Fruit fly (Drosophila melanogaster): Measurements from ENCODE around the gene CG4101.

CG4101 gene

DNA sequence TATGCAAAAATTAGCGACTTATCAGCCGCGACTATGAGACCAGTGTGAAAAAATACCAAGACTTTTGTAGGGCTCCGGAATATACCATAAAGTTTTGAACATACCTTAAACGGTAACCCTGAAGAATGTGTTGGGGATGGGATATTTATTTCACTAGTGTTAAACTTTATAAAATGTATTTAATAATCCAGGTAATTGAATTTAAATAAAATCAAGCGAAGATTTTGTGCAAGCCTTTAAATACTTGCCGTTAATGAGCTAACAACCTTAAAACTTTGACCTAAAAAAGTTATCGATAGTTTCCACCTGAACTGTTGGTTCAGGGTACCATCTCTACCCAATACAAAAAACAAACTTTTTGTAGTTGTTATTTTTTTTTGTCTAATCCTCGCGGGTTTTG, at the start of gene CG4101:
Gene CG4101 (plus strand): TSS at position 335 of the 400 bp plus-strand sequence.
- peak; percentile 95 for TF ChIP-seq toe (GFP tag; optimal IDR thresholded peaks at IDR 0.05)
- peak; percentile 96 for TF ChIP-seq CG14711 (tag; optimal IDR thresholded peaks at IDR 0.05)
- TF ChIP-seq Hr96 (GFP tag; optimal IDR thresholded peaks at IDR 0.05): peak; percentile 85
- TF ChIP-seq CG11617 (GFP tag; optimal IDR thresholded peaks at IDR 0.05): peak; percentile 79
- TF ChIP-seq kay (GFP tag; ENCODE audit: borderline replicate concordance): peak; percentile 96
- TF ChIP-seq CG7101 (tag; optimal IDR thresholded peaks at IDR 0.05): peak; percentile 90
- peak; percentile 84 for TF ChIP-seq Crg-1 (GFP tag; optimal IDR thresholded peaks at IDR 0.05)
- peak; percentile 82 for TF ChIP-seq CG12768 (GFP tag; optimal IDR thresholded peaks at IDR 0.05)
- peak; percentile 66 for TF ChIP-seq pad (GFP tag; optimal IDR thresholded peaks at IDR 0.05)
- peak; percentile 81 for TF ChIP-seq ovo (GFP tag; optimal IDR thresholded peaks at IDR 0.05)
- TF ChIP-seq bab1 (GFP tag; optimal IDR thresholded peaks at IDR 0.05): peak; percentile 89
- peak; percentile 93 for TF ChIP-seq CG1620 (GFP tag; optimal IDR thresholded peaks at IDR 0.05)
- TF ChIP-seq CG7045 (GFP tag; optimal IDR thresholded peaks at IDR 0.05): peak; percentile 74
- TF ChIP-seq CG5204 (GFP tag; optimal IDR thresholded peaks at IDR 0.05): peak; percentile 93
- TF ChIP-seq tj (GFP tag; optimal IDR thresholded peaks at IDR 0.05): peak; percentile 60
- TF ChIP-seq CG33017 (tag; optimal IDR thresholded peaks at IDR 0.05): peak; percentile 84
- TF ChIP-seq Mnt (GFP tag; optimal IDR thresholded peaks at IDR 0.05): peak; percentile 81
- peak; percentile 80 for TF ChIP-seq Clk (GFP tag; optimal IDR thresholded peaks at IDR 0.05)
- TF ChIP-seq cnc (optimal IDR thresholded peaks at IDR 0.05): no peak
- TF ChIP-seq cic (GFP tag; optimal IDR thresholded peaks at IDR 0.05): peak; percentile 11

DNA sequence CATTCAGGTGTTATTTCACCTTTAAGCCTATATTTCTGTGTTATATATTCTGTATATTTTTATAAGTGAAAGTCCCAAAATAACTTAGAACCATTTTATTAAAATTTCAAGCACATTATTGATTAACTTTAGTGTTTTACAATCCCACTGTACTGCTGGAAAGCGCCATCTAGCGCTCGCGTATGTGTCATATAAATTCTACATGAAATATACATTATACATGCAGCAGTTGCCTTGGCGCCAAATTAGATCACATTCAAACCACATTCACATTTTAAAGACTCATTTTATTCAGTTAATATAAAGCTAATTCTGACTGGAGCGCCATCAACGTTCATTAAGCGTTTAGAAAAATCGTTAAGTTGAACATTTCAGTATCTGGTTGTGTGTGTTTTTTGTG, 48.9 kb upstream of the CG4101 start:
- TF ChIP-seq Hr96 (GFP tag; optimal IDR thresholded peaks at IDR 0.05) (no peak), cnc (optimal IDR thresholded peaks at IDR 0.05) (no peak), bab1 (GFP tag; optimal IDR thresholded peaks at IDR 0.05) (no peak), pad (GFP tag; optimal IDR thresholded peaks at IDR 0.05) (no peak), Mnt (GFP tag; optimal IDR thresholded peaks at IDR 0.05) (no peak), CG7101 (tag; optimal IDR thresholded peaks at IDR 0.05) (no peak), cic (GFP tag; optimal IDR thresholded peaks at IDR 0.05) (no peak), CG12768 (GFP tag; optimal IDR thresholded peaks at IDR 0.05) (no peak), CG7045 (GFP tag; optimal IDR thresholded peaks at IDR 0.05) (no peak), tj (GFP tag; optimal IDR thresholded peaks at IDR 0.05) (no peak), toe (GFP tag; optimal IDR thresholded peaks at IDR 0.05) (no peak), CG11617 (GFP tag; optimal IDR thresholded peaks at IDR 0.05) (no peak)

DNA sequence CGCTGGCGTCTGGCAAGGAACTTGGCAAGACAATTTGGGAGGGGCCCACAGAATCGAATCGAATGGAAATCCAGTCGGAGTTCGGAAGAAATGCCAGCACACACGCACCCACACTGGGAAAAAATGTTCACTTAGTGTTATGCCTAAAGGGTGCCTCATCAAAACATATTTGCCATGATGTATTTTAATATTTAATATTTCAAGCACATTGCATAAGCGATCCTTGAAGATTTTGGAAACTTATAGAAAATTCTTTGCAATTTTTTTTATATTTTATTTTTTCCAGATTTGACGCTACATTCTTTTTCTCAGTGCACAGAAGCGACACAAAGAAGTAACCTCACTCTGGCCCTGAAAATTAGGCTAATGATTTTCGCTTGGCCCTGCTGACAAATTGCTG, 46.2 kb upstream of the CG4101 start:
- TF ChIP-seq CG5204 (GFP tag; optimal IDR thresholded peaks at IDR 0.05) (no peak), toe (GFP tag; optimal IDR thresholded peaks at IDR 0.05) (no peak), bab1 (GFP tag; optimal IDR thresholded peaks at IDR 0.05) (no peak), CG12768 (GFP tag; optimal IDR thresholded peaks at IDR 0.05) (no peak), CG7101 (tag; optimal IDR thresholded peaks at IDR 0.05) (no peak), Mnt (GFP tag; optimal IDR thresholded peaks at IDR 0.05) (no peak), cic (GFP tag; optimal IDR thresholded peaks at IDR 0.05) (no peak), Hr96 (GFP tag; optimal IDR thresholded peaks at IDR 0.05) (no peak), tj (GFP tag; optimal IDR thresholded peaks at IDR 0.05) (no peak), kay (GFP tag; ENCODE audit: borderline replicate concordance) (no peak), CG11617 (GFP tag; optimal IDR thresholded peaks at IDR 0.05) (no peak), pad (GFP tag; optimal IDR thresholded peaks at IDR 0.05) (no peak), ovo (GFP tag; optimal IDR thresholded peaks at IDR 0.05) (no peak), Crg-1 (GFP tag; optimal IDR thresholded peaks at IDR 0.05) (no peak), CG1620 (GFP tag; optimal IDR thresholded peaks at IDR 0.05) (no peak), cnc (optimal IDR thresholded peaks at IDR 0.05) (no peak), CG14711 (tag; optimal IDR thresholded peaks at IDR 0.05) (no peak), CG33017 (tag; optimal IDR thresholded peaks at IDR 0.05) (no peak)

DNA sequence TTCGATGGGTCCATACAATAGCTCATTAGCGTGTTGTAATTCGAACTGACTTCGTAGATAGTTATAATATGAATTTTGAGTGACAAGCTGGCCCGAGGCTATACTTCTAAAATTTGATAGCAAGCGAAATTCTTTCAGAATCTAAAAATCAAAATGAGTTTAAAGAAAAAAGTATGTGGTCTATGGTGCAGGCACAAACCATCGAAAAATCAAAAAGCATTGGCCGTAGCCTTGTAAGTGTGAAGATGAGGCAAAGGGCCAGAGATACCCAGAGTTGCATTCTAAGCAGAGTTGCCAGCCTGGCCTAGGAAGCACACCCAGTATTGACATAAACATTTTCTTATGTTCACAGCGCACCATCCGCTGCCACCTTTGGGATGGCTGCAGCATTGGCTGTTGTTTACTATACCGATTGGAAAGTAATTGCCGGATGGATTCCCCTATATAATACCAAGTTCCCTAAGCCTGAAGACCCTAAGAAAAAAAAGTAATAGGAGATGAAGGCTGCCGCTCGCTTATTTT, 45.5 kb upstream of the CG4101 start, which contains the start of gene UQCR-6.4L:
Gene UQCR-6.4L (plus strand): TSS at position 51 of the 522 bp plus-strand sequence.
- TF ChIP-seq tj (GFP tag; optimal IDR thresholded peaks at IDR 0.05): no peak
- no peak for TF ChIP-seq Clk (GFP tag; optimal IDR thresholded peaks at IDR 0.05)
- TF ChIP-seq kay (GFP tag; ENCODE audit: borderline replicate concordance): no peak
- no peak for TF ChIP-seq CG7045 (GFP tag; optimal IDR thresholded peaks at IDR 0.05)
- TF ChIP-seq CG7101 (tag; optimal IDR thresholded peaks at IDR 0.05): no peak
- TF ChIP-seq toe (GFP tag; optimal IDR thresholded peaks at IDR 0.05): no peak
- no peak for TF ChIP-seq Crg-1 (GFP tag; optimal IDR thresholded peaks at IDR 0.05)
- no peak for TF ChIP-seq Hr96 (GFP tag; optimal IDR thresholded peaks at IDR 0.05)
- no peak for TF ChIP-seq Mnt (GFP tag; optimal IDR thresholded peaks at IDR 0.05)

DNA sequence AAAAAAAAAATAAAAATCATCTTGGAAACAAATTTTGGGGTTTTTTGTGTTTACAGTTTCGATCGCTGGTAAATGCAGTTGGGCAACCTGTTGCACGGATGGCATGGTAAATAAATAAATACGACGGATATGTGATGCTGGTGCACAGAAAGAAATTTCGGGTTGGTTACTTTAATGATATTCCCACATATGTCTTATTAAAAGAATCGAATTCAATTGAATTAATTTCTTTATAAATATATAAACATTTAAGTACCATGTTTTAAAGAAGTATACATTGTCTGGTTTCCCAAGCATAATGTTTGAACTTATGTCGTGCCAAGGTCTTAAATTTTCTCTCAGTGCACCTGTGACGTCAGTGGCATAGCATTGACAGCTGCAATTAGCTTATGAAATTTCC, 44.8 kb upstream of the CG4101 start:
- TF ChIP-seq CG7101 (tag; optimal IDR thresholded peaks at IDR 0.05) (no peak), bab1 (GFP tag; optimal IDR thresholded peaks at IDR 0.05) (no peak), CG7045 (GFP tag; optimal IDR thresholded peaks at IDR 0.05) (no peak), tj (GFP tag; optimal IDR thresholded peaks at IDR 0.05) (no peak), Crg-1 (GFP tag; optimal IDR thresholded peaks at IDR 0.05) (no peak), CG14711 (tag; optimal IDR thresholded peaks at IDR 0.05) (no peak)

DNA sequence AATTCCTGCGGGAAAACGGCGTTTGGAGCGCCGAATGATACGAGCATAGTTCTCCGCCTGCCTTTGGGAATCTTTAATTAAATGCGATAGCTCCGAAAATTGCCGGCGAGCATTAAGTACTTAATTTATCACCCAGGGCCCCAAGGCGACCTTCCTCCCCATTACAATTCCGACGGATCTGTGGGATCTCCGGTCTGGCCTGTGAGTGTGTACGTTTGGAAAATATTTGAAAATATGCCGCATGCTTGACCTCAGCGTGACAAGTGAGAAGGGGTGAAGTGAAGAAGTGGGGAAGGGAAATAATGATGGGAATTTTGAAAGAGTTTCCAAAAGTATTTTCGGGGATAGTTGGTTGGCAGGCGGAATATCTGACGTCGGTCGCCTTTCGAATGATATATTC, 42.8 kb upstream of the CG4101 start:
- TF ChIP-seq CG11617 (GFP tag; optimal IDR thresholded peaks at IDR 0.05): no peak
- no peak for TF ChIP-seq CG7045 (GFP tag; optimal IDR thresholded peaks at IDR 0.05)
- no peak for TF ChIP-seq Mnt (GFP tag; optimal IDR thresholded peaks at IDR 0.05)
- TF ChIP-seq CG5204 (GFP tag; optimal IDR thresholded peaks at IDR 0.05): no peak
- no peak for TF ChIP-seq kay (GFP tag; ENCODE audit: borderline replicate concordance)
- no peak for TF ChIP-seq Clk (GFP tag; optimal IDR thresholded peaks at IDR 0.05)
- TF ChIP-seq CG1620 (GFP tag; optimal IDR thresholded peaks at IDR 0.05): no peak
- TF ChIP-seq Crg-1 (GFP tag; optimal IDR thresholded peaks at IDR 0.05): no peak
- no peak for TF ChIP-seq toe (GFP tag; optimal IDR thresholded peaks at IDR 0.05)
- no peak for TF ChIP-seq pad (GFP tag; optimal IDR thresholded peaks at IDR 0.05)
- no peak for TF ChIP-seq ovo (GFP tag; optimal IDR thresholded peaks at IDR 0.05)
- no peak for TF ChIP-seq CG7101 (tag; optimal IDR thresholded peaks at IDR 0.05)

Data from whole organism, adult.